Worm (Caenorhabditis elegans): Measurements from ENCODE around the gene phf-30.

The phf-30 gene

ce11 chrV:8516426-8516825, 47.6 kb downstream of the phf-30 start:
- TF ChIP-seq tab-1 (GFP tag; IDR thresholded peaks at IDR 0.05), result no peak
- no peak for TF ChIP-seq cog-1 (tag; optimal IDR thresholded peaks at IDR 0.05)
- TF ChIP-seq ztf-23 (GFP tag; IDR thresholded peaks at IDR 0.05), result no peak
- no peak for TF ChIP-seq ztf-29 (GFP tag; IDR thresholded peaks at IDR 0.05)
- no peak for TF ChIP-seq flt-1 (GFP tag; IDR thresholded peaks at IDR 0.05)
- no peak for TF ChIP-seq ref-1 (GFP tag; conservative IDR thresholded peaks at IDR 0.05)
- TF ChIP-seq T22C8.4 (GFP tag; IDR thresholded peaks at IDR 0.05), result no peak
- TF ChIP-seq klf-2 (GFP tag; conservative IDR thresholded peaks at IDR 0.05), result no peak
- TF ChIP-seq med-1 (GFP tag; optimal IDR thresholded peaks at IDR 0.05; ENCODE audit: insufficient read depth), result no peak

- TF ChIP-seq ref-1 (GFP tag; conservative IDR thresholded peaks at IDR 0.05), result no peak
- TF ChIP-seq klf-2 (GFP tag; conservative IDR thresholded peaks at IDR 0.05), result no peak
- no peak for TF ChIP-seq flt-1 (GFP tag; IDR thresholded peaks at IDR 0.05)
- TF ChIP-seq med-1 (GFP tag; optimal IDR thresholded peaks at IDR 0.05; ENCODE audit: insufficient read depth), result no peak
- TF ChIP-seq cog-1 (tag; optimal IDR thresholded peaks at IDR 0.05), result no peak
- TF ChIP-seq T22C8.4 (GFP tag; IDR thresholded peaks at IDR 0.05), result no peak
- no peak for TF ChIP-seq tab-1 (GFP tag; IDR thresholded peaks at IDR 0.05)
- TF ChIP-seq ztf-29 (GFP tag; IDR thresholded peaks at IDR 0.05), result no peak
- no peak for TF ChIP-seq ztf-23 (GFP tag; IDR thresholded peaks at IDR 0.05)
These were observed 48.9 kb downstream of the phf-30 start for ce11 chrV:8517711-8518110.

ce11 chrV:8518283-8518682, 49.4 kb downstream of the phf-30 start:
- no peak for TF ChIP-seq klf-2 (GFP tag; conservative IDR thresholded peaks at IDR 0.05)

- TF ChIP-seq ztf-23 (GFP tag; IDR thresholded peaks at IDR 0.05) (no peak), T22C8.4 (GFP tag; IDR thresholded peaks at IDR 0.05) (no peak), ztf-29 (GFP tag; IDR thresholded peaks at IDR 0.05) (no peak), med-1 (GFP tag; optimal IDR thresholded peaks at IDR 0.05; ENCODE audit: insufficient read depth) (no peak), flt-1 (GFP tag; IDR thresholded peaks at IDR 0.05) (no peak), tab-1 (GFP tag; IDR thresholded peaks at IDR 0.05) (no peak), cog-1 (tag; optimal IDR thresholded peaks at IDR 0.05) (no peak), klf-2 (GFP tag; conservative IDR thresholded peaks at IDR 0.05) (no peak)
These were observed 50.1 kb downstream of the phf-30 start, which contains the start of gene F45F2.10 for ce11 chrV:8518822-8519392. Gene F45F2.10 (minus strand): TSS chrV:8518872.

All from whole organism, midembryonic.